Fruit fly (Drosophila melanogaster) whole organism, embryonic: ENCODE data around the gene alpha-PheRS.

Experiments used
- BEAF-32 ChIP-seq: fragments of 200-800 bp; sonication (Bioruptor generic); optimal IDR thresholded peaks from 3 replicates; lab custom pipeline; 2017; ENCODE audit warnings: missing biosample characterization, missing genetic modification characterization, mild to moderate bottlenecking, moderate library complexity, missing genetic modification reagents
- C15 ChIP-seq: fragments of 200-800 bp; sonication (Bioruptor generic); IDR thresholded peaks from 3 replicates; pipeline ENCODE4 v1.3.6; 2022; ENCODE audit warnings: missing biosample characterization, missing genetic modification characterization
- CG11085 ChIP-seq: fragments of 200-800 bp; sonication (Bioruptor generic); IDR thresholded peaks from 2 replicates; pipeline ENCODE4 v1.3.6; 2022; ENCODE audit warnings: missing biosample characterization, missing genetic modification characterization
- CG1233 ChIP-seq: fragments of 200-800 bp; sonication (Bioruptor generic); optimal IDR thresholded peaks from 4 replicates; lab custom pipeline; 2018; ENCODE audit warnings: missing biosample characterization, mild to moderate bottlenecking, missing genetic modification characterization
- CG12659 ChIP-seq: fragments of 200-800 bp; sonication (Bioruptor generic); optimal IDR thresholded peaks from 3 replicates; lab custom pipeline; 2017; ENCODE audit warnings: mild to moderate bottlenecking, missing biosample characterization, missing genetic modification reagents, missing genetic modification characterization
- CG13287 ChIP-seq: fragments of 200-800 bp; sonication (Bioruptor generic); IDR thresholded peaks from 2 replicates; pipeline ENCODE4 v1.3.6; 2022; ENCODE audit warnings: missing biosample characterization, missing genetic modification characterization; ENCODE audit not compliant: partially characterized antibody
- CG13775 ChIP-seq: fragments of 200-800 bp; sonication (Bioruptor generic); optimal IDR thresholded peaks from 3 replicates; lab custom pipeline; 2017; ENCODE audit warnings: missing biosample characterization, mild to moderate bottlenecking, missing genetic modification characterization
- CG13894 ChIP-seq: fragments of 200-800 bp; sonication (Bioruptor generic); optimal IDR thresholded peaks from 3 replicates; lab custom pipeline; 2018; ENCODE audit warnings: missing biosample characterization, mild to moderate bottlenecking, missing genetic modification characterization, moderate library complexity
- CG1647 ChIP-seq: fragments of 200-800 bp; sonication (Bioruptor generic); optimal IDR thresholded peaks from 3 replicates; lab custom pipeline; 2016; ENCODE audit warnings: missing biosample characterization, missing genetic modification characterization
- CG16863 ChIP-seq: fragments of 200-800 bp; sonication (Bioruptor generic); optimal IDR thresholded peaks from 3 replicates; lab custom pipeline; 2016; ENCODE audit warnings: missing biosample characterization, missing genetic modification characterization
- CG2129 ChIP-seq: fragments of 200-800 bp; sonication (Bioruptor generic); IDR thresholded peaks from 2 replicates; pipeline ENCODE4 v1.3.6; 2022; ENCODE audit warnings: missing biosample characterization, missing genetic modification characterization; ENCODE audit not compliant: partially characterized antibody
- CG30020 ChIP-seq: fragments of 200-800 bp; optimal IDR thresholded peaks from 2 replicates; lab custom pipeline; 2019; ENCODE audit warnings: missing biosample characterization, mild to moderate bottlenecking, missing genetic modification characterization, moderate library complexity
- CG3281 ChIP-seq: fragments of 200-800 bp; sonication (Bioruptor generic); optimal IDR thresholded peaks from 3 replicates; lab custom pipeline; 2017; ENCODE audit warnings: missing biosample characterization, mild to moderate bottlenecking, missing genetic modification characterization
- CG6654 ChIP-seq: fragments of 200-800 bp; sonication (Bioruptor generic); optimal IDR thresholded peaks from 2 replicates; lab custom pipeline; 2017; ENCODE audit warnings: missing biosample characterization, mild to moderate bottlenecking, missing genetic modification characterization
- CG7357 ChIP-seq: fragments of 200-800 bp; sonication (Bioruptor generic); IDR thresholded peaks from 3 replicates; pipeline ENCODE4 v1.3.6; 2022; ENCODE audit warnings: missing biosample characterization, missing genetic modification characterization
- CG7556 ChIP-seq: fragments of 200-800 bp; sonication (Bioruptor generic); optimal IDR thresholded peaks from 2 replicates; lab custom pipeline; 2017; ENCODE audit warnings: missing biosample characterization, mild to moderate bottlenecking, missing genetic modification characterization
- CG7745 ChIP-seq: fragments of 200-800 bp; sonication (Bioruptor generic); optimal IDR thresholded peaks from 2 replicates; lab custom pipeline; 2018; ENCODE audit warnings: missing biosample characterization, mild to moderate bottlenecking, missing genetic modification characterization, moderate library complexity
- CG8281 ChIP-seq: fragments of 200-800 bp; sonication (Bioruptor generic); optimal IDR thresholded peaks from 2 replicates; lab custom pipeline; 2018; ENCODE audit warnings: missing biosample characterization, mild to moderate bottlenecking, missing genetic modification characterization, moderate library complexity
- CG8359 ChIP-seq: fragments of 200-800 bp; sonication (Bioruptor generic); optimal IDR thresholded peaks from 2 replicates; lab custom pipeline; 2017; ENCODE audit warnings: missing biosample characterization, mild to moderate bottlenecking, missing genetic modification characterization, borderline replicate concordance
- CG9797 ChIP-seq: fragments of 200-800 bp; sonication (Bioruptor generic); optimal IDR thresholded peaks from 3 replicates; lab custom pipeline; 2018; ENCODE audit warnings: missing biosample characterization, mild to moderate bottlenecking, missing genetic modification characterization
- CrebB ChIP-seq: fragments of 200-800 bp; sonication (Bioruptor generic); optimal IDR thresholded peaks from 3 replicates; lab custom pipeline; 2018; ENCODE audit warnings: missing biosample characterization, mild to moderate bottlenecking, missing genetic modification characterization
- H15 ChIP-seq: fragments of 200-800 bp; sonication (Bioruptor generic); IDR thresholded peaks from 3 replicates; pipeline ENCODE4 v1.3.6; 2022; ENCODE audit warnings: missing biosample characterization, missing genetic modification characterization
- Lim3 ChIP-seq: fragments of 200-800 bp; sonication (Bioruptor generic); IDR thresholded peaks from 2 replicates; pipeline ENCODE4 v1.3.6; 2022; ENCODE audit warnings: missing biosample characterization, missing genetic modification characterization
- MTF-1 ChIP-seq: fragments of 200-800 bp; sonication (Bioruptor generic); optimal IDR thresholded peaks from 2 replicates; lab custom pipeline; 2018; ENCODE audit warnings: missing biosample characterization, mild to moderate bottlenecking, missing genetic modification characterization, borderline replicate concordance
- Nf-YC ChIP-seq: fragments of 200-800 bp; optimal IDR thresholded peaks from 3 replicates; lab custom pipeline; 2019; ENCODE audit warnings: missing biosample characterization, mild to moderate bottlenecking, missing genetic modification characterization, moderate library complexity
- Oaz ChIP-seq: fragments of 200-800 bp; sonication (Bioruptor generic); IDR thresholded peaks from 2 replicates; pipeline ENCODE4 v1.3.6; 2022; ENCODE audit warnings: missing biosample characterization, missing genetic modification characterization
- Sry-δ ChIP-seq: fragments of 200-800 bp; sonication (Bioruptor generic); optimal IDR thresholded peaks from 2 replicates; lab custom pipeline; 2016; ENCODE audit warnings: missing biosample characterization, missing genetic modification characterization
- Usf ChIP-seq: fragments of 200-800 bp; sonication (Bioruptor generic); optimal IDR thresholded peaks from 2 replicates; lab custom pipeline; 2017; ENCODE audit warnings: missing genotype, missing biosample characterization, missing genetic modification characterization
- ab ChIP-seq: fragments of 200-800 bp; sonication (Bioruptor generic); optimal IDR thresholded peaks from 2 replicates; lab custom pipeline; 2016; ENCODE audit warnings: missing biosample characterization, missing genetic modification characterization
- crol ChIP-seq: fragments of 200-800 bp; sonication (Bioruptor generic); IDR thresholded peaks from 2 replicates; pipeline ENCODE4 v1.3.6; 2022; ENCODE audit warnings: missing biosample characterization, missing genetic modification characterization
- dan ChIP-seq: fragments of 200-800 bp; sonication (Bioruptor generic); IDR thresholded peaks from 2 replicates; pipeline ENCODE4 v1.3.6; 2022; ENCODE audit warnings: missing biosample characterization, missing genetic modification characterization
- dpn ChIP-seq, 2 experiments: fragments of 200-800 bp; sonication (Bioruptor generic); optimal IDR thresholded peaks; 3 replicates each; lab custom pipeline; 2016; ENCODE audit warnings: missing biosample characterization in 2 of 2, missing genetic modification characterization in 2 of 2
- fd3F ChIP-seq: fragments of 200-800 bp; sonication (Bioruptor generic); optimal IDR thresholded peaks from 2 replicates; lab custom pipeline; 2018; ENCODE audit warnings: missing biosample characterization, mild to moderate bottlenecking, missing genetic modification characterization, moderate library complexity
- gcm2 ChIP-seq: fragments of 200-800 bp; sonication (Bioruptor generic); optimal IDR thresholded peaks from 2 replicates; lab custom pipeline; 2016; ENCODE audit warnings: missing biosample characterization, missing genetic modification characterization
- gfzf ChIP-seq: fragments of 200-800 bp; sonication (Bioruptor generic); optimal IDR thresholded peaks from 2 replicates; lab custom pipeline; 2016; ENCODE audit warnings: missing biosample characterization, mild to moderate bottlenecking, missing genetic modification characterization, moderate library complexity
- gt ChIP-seq: fragments of 200-800 bp; sonication (Bioruptor generic); IDR thresholded peaks from 2 replicates; pipeline ENCODE4 v1.3.6; 2022; ENCODE audit warnings: missing biosample characterization, missing genetic modification characterization
- hb ChIP-seq: fragments of 200-800 bp; sonication (Bioruptor generic); IDR thresholded peaks from 3 replicates; pipeline ENCODE4 v1.3.6; 2022; ENCODE audit warnings: missing biosample characterization, missing genetic modification characterization; ENCODE audit not compliant: partially characterized antibody
- hkb ChIP-seq, 2 experiments: fragments of 200-800 bp in 1 of 2; fragments of >200 bp in 1 of 2; sonication (Bioruptor generic) in 1 of 2; IDR thresholded peaks in 1 of 2; optimal IDR thresholded peaks in 1 of 2; 2 replicates each; pipeline versions ENCODE4 v1.3.6 to Lab custom; 2017 to 2022; ENCODE audit warnings: missing biosample characterization in 1 of 2, missing genetic modification characterization in 1 of 2
- lola ChIP-seq, 3 experiments: fragments of >200 bp in 2 of 3; fragments of 200-800 bp in 1 of 3; sonication (Bioruptor generic) in 1 of 3; optimal IDR thresholded peaks; 2 replicates each; lab custom pipeline; 2017 to 2019; ENCODE audit warnings: missing biosample characterization in 3 of 3, missing genetic modification characterization in 3 of 3, mild to moderate bottlenecking in 1 of 3, moderate library complexity in 1 of 3
- lov ChIP-seq, 2 experiments: fragments of 200-800 bp in 1 of 2; fragments of >200 bp in 1 of 2; sonication (Bioruptor generic) in 1 of 2; IDR thresholded peaks in 1 of 2; optimal IDR thresholded peaks in 1 of 2; 2 replicates in 1 of 2; 3 replicates in 1 of 2; pipeline versions ENCODE4 v1.3.6 to Lab custom; 2017 to 2022; ENCODE audit warnings: missing biosample characterization in 1 of 2, missing genetic modification characterization in 1 of 2
- pfk ChIP-seq: fragments of 200-800 bp; sonication (Bioruptor generic); optimal IDR thresholded peaks from 2 replicates; lab custom pipeline; 2018; ENCODE audit warnings: missing biosample characterization, mild to moderate bottlenecking, missing genetic modification characterization, moderate library complexity
- pho ChIP-seq: fragments of 200-800 bp; sonication (Bioruptor generic); optimal IDR thresholded peaks from 2 replicates; lab custom pipeline; 2016; ENCODE audit warnings: missing biosample characterization, missing genetic modification characterization
- row ChIP-seq: fragments of 200-800 bp; sonication (Bioruptor generic); IDR thresholded peaks from 3 replicates; pipeline ENCODE4 v1.3.6; 2022; ENCODE audit warnings: missing biosample characterization, missing genetic modification characterization
- ssp ChIP-seq: fragments of 200-800 bp; sonication (Bioruptor generic); IDR thresholded peaks from 2 replicates; pipeline ENCODE4 v1.3.6; 2022; ENCODE audit warnings: missing biosample characterization, missing genetic modification characterization
- sug ChIP-seq: fragments of 200-800 bp; optimal IDR thresholded peaks from 2 replicates; lab custom pipeline; 2019; ENCODE audit warnings: missing biosample characterization, mild to moderate bottlenecking, missing genetic modification characterization, moderate library complexity
- tgo ChIP-seq: fragments of 200-800 bp; sonication (Bioruptor generic); IDR thresholded peaks from 3 replicates; pipeline ENCODE4 v1.3.6; 2022; ENCODE audit warnings: missing biosample characterization, missing genetic modification characterization
- tup ChIP-seq: fragments of 200-800 bp; sonication (Bioruptor generic); optimal IDR thresholded peaks from 2 replicates; lab custom pipeline; 2016; ENCODE audit warnings: missing biosample characterization, mild to moderate bottlenecking, missing genetic modification characterization, moderate library complexity
- vnd ChIP-seq: fragments of 200-800 bp; sonication (Bioruptor generic); IDR thresholded peaks from 3 replicates; pipeline ENCODE4 v1.3.6; 2022; ENCODE audit warnings: missing biosample characterization, missing genetic modification characterization; ENCODE audit not compliant: partially characterized antibody
- wor ChIP-seq: fragments of 200-800 bp; sonication (Bioruptor generic); IDR thresholded peaks from 2 replicates; pipeline ENCODE4 v1.3.6; 2022; ENCODE audit warnings: missing biosample characterization, missing genetic modification characterization
- zen ChIP-seq: fragments of 200-800 bp; sonication (Bioruptor generic); optimal IDR thresholded peaks from 3 replicates; lab custom pipeline; 2018; ENCODE audit warnings: missing biosample characterization, mild to moderate bottlenecking, missing genetic modification characterization, moderate library complexity

alpha-PheRS gene

DNA sequence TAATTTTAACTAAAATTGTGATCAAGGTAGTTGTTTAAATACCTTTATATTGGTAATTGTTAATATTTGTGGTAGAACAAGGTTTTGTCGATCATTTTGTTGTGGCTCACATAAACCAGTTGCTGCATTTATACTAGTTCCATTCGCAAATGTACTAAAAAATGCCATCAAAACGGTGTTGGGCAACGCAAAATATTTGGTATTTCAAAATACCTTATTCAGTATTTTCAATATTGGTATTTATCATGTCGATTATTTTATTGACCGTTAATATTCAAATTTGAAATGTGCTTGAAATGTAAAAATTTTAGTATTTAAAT, 31.6 kb upstream of the alpha-PheRS start, which contains the start of gene slpr:
TSS of gene slpr (minus strand) at position 156 of the 320 bp plus-strand sequence.
- TF ChIP-seq tgo (no peak), dpn (GFP tag; optimal IDR thresholded peaks at IDR 0.05; lab: Kevin White, UChicago) (no peak), CG13775 (no peak), CG6654 (GFP tag; lab: Kevin White, UChicago) (no peak), Usf (no peak), hkb (optimal IDR thresholded peaks at IDR 0.05; lab: Kevin White, UChicago) (no peak), hkb (GFP tag; IDR thresholded peaks at IDR 0.05; lab: Robert Waterston, UW) (no peak), CG2129 (no peak), dan (GFP tag; lab: Robert Waterston, UW) (no peak), Sry-δ (GFP tag; lab: Kevin White, UChicago) (peak; percentile 11), CrebB (no peak), Oaz (GFP tag; lab: Robert Waterston, UW) (no peak), CG7556 (GFP tag; lab: Kevin White, UChicago) (no peak), CG13287 (GFP tag; lab: Robert Waterston, UW) (peak; percentile 11; the same call in 1 of the 2 replicates), row (GFP tag; lab: Robert Waterston, UW) (no peak), CG7357 (GFP tag; lab: Robert Waterston, UW) (no peak), fd3F (GFP tag; lab: Kevin White, UChicago) (no peak), vnd (GFP tag; lab: Robert Waterston, UW) (no peak), CG3281 (GFP tag; lab: Kevin White, UChicago) (no peak), sug (tag; lab: Kevin White, UChicago) (no peak), lov (optimal IDR thresholded peaks at IDR 0.05; lab: Kevin White, UChicago) (no peak), lov (GFP tag; IDR thresholded peaks at IDR 0.05; lab: Robert Waterston, UW) (no peak), gcm2 (GFP tag; lab: Kevin White, UChicago) (no peak), ssp (GFP tag; lab: Robert Waterston, UW) (no peak), CG13894 (tag; lab: Kevin White, UChicago) (no peak), Nf-YC (no peak), CG8359 (GFP tag; lab: Kevin White, UChicago) (no peak), Lim3 (GFP tag; lab: Robert Waterston, UW) (no peak), CG11085 (GFP tag; lab: Robert Waterston, UW) (no peak), CG8281 (tag; lab: Kevin White, UChicago) (no peak), H15 (GFP tag; lab: Robert Waterston, UW) (no peak), CG12659 (GFP tag; lab: Kevin White, UChicago) (peak; percentile 28), pho (GFP tag; lab: Kevin White, UChicago) (no peak), CG1233 (GFP tag; lab: Kevin White, UChicago) (no peak), gfzf (GFP tag; lab: Kevin White, UChicago) (peak; percentile 83), C15 (GFP tag; lab: Robert Waterston, UW) (no peak), CG7745 (tag; lab: Kevin White, UChicago) (no peak), pfk (GFP tag; lab: Kevin White, UChicago) (no peak), CG9797 (peak; percentile 66), BEAF-32 (GFP tag; lab: Kevin White, UChicago) (peak; percentile 35), CG1647 (no peak), lola (GFP tag; optimal IDR thresholded peaks at IDR 0.05; lab: Kevin White, UChicago) (no peak), ab (GFP tag; lab: Kevin White, UChicago) (no peak), tup (no peak), zen (tag; lab: Kevin White, UChicago) (no peak), gt (GFP tag; lab: Robert Waterston, UW) (no peak), crol (GFP tag; lab: Robert Waterston, UW) (no peak), wor (GFP tag; lab: Robert Waterston, UW) (no peak), MTF-1 (GFP tag; lab: Kevin White, UChicago) (no peak), CG16863 (GFP tag; lab: Kevin White, UChicago) (no peak), CG30020 (tag; lab: Kevin White, UChicago) (no peak), hb (no peak)
